Worm (Caenorhabditis elegans) whole organism, young adult: ENCODE results near the gene laf-1.

Experiments used
- hlh-12 ChIP-seq: sonication (generic microtip); optimal IDR thresholded peaks from 2 replicates; lab custom pipeline; 2016; ENCODE audit warnings: missing genetic modification characterization, missing compliant biosample characterization
- lag-1 ChIP-seq: fragments of 200-800 bp; sonication (Bioruptor generic); IDR thresholded peaks from 2 replicates; pipeline ENCODE4 v1.3.6; 2022; ENCODE audit warnings: missing genetic modification reagents, missing genetic modification characterization, missing compliant biosample characterization
- zfh-2 ChIP-seq: fragments of 200-800 bp; sonication (Bioruptor generic); conservative IDR thresholded peaks from 2 replicates; pipeline ENCODE4 v1.3.6; 2022; ENCODE audit warnings: missing genetic modification reagents, missing genetic modification characterization, missing compliant biosample characterization

DNA sequence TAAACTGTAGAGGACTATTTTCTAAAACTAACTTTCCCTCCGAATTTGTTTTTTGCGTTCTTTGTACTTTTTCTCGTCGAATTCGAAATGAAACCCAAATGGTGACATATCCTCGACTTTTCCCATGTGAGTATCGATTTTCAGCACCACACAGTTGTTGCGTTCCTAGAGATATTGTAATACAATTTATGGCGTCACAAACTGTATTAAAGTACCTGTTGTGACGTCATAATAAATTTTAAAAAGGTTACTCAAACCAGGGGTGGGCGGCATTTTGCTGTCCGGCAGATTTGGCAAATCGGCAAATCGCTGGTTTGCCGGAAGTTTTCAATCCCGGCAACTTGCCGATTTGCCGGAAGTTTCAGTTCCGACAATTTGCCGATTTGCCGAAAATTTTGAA lies 21.9 kb upstream of the laf-1 start:
- TF ChIP-seq zfh-2, result no peak
- no peak for TF ChIP-seq hlh-12
- TF ChIP-seq lag-1 (GFP tag; lab: Robert Waterston, UW), result no peak
